Fruit fly (Drosophila melanogaster) S2 (cell line): ENCODE data around the gene CG44044.
A peak's percentile ranks its signal among the peaks of the same experiment; 100 is the strongest.

Experiments
- CG8478 ChIP-seq: fragments of >200 bp; optimal IDR thresholded peaks from 2 replicates; lab custom pipeline; 2018
- CTCF ChIP-seq, 2 experiments: fragments of >200 bp; optimal IDR thresholded peaks; 2 replicates each; lab custom pipeline; 2018

DNA sequence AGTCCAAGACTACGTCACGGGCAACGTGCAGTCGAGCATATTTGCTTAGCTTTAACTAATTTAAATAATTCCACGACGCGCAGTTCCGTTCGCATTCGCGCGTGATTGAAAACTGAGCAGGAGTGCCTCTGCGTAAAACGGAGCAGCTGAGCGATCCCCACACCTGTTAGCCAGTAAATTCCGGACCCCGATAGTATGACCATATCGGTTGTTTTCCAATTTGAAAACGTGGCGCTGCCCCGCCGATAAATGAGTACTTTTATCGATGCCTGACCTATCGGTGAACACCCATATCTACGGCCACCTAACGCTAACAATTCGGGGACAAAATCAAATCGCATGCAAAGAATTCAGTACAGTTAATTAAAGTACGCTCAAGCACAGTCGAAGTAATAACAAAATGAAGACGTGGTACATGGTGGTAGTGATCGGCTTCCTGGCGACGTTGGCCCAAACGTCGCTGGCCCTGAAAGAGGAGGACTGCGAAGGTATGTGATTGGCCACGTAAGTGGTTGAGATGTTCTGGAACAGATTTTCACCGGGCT, 27.5 kb downstream of the CG44044 start, which contains the start of the genes CG14879 and Manf:
- no peak for TF ChIP-seq CG8478 (lab: Kevin White, UChicago)
- TF ChIP-seq CTCF (optimal IDR thresholded peaks at IDR 0.05; lab: Kevin White, UChicago): peak; percentile 24 to 38
